Fruit fly (Drosophila melanogaster): ENCODE results near the gene CG13455.

DNA sequence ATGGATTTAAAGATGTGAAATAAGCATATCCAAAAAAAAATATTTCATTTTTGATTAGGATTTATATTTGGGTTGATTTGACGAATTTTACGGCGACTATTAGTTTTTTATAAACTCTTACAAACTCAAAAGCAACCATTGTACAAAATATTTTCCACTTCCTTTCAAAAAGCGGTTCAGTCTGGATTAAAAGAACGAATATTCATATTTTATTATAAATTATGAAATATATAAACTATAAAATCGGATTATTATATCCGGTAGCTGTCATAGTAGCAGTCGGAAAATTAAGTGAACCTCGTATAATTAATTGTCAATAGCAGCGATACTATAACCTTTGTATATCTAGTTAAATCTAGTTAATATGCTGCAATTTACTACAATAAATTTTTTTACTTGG lies 925 bp upstream of the CG13455 start, which contains the start of gene CG12355:
- TF ChIP-seq cnc (optimal IDR thresholded peaks at IDR 0.05) (no peak), CG12768 (GFP tag; optimal IDR thresholded peaks at IDR 0.05) (no peak), CG14711 (tag; optimal IDR thresholded peaks at IDR 0.05) (no peak), tj (GFP tag; optimal IDR thresholded peaks at IDR 0.05) (no peak), cic (GFP tag; optimal IDR thresholded peaks at IDR 0.05) (no peak), Clk (GFP tag; optimal IDR thresholded peaks at IDR 0.05) (no peak), CG11617 (GFP tag; optimal IDR thresholded peaks at IDR 0.05) (no peak), toe (GFP tag; optimal IDR thresholded peaks at IDR 0.05) (no peak)

Data from whole organism, adult.